Fruit fly (Drosophila melanogaster) whole organism, prepupa: Measurements from ENCODE around the gene CG7458.
A peak's percentile ranks its signal among the peaks of the same experiment; 100 is the strongest.

Experiments used
- Blimp-1 ChIP-seq: fragments of 200-800 bp; sonication (Bioruptor generic); optimal IDR thresholded peaks from 3 replicates; lab custom pipeline; 2017; ENCODE audit warnings: missing biosample characterization, missing genetic modification characterization, mild to moderate bottlenecking, moderate library complexity, missing genetic modification reagents
- CG10631 ChIP-seq: fragments of 200-800 bp; sonication (Bioruptor generic); optimal IDR thresholded peaks from 2 replicates; lab custom pipeline; 2016; ENCODE audit warnings: missing biosample characterization, missing genetic modification characterization
- CG10669 ChIP-seq: fragments of 200-800 bp; sonication (Bioruptor generic); optimal IDR thresholded peaks from 3 replicates; lab custom pipeline; 2018; ENCODE audit warnings: missing biosample characterization, mild to moderate bottlenecking, missing genetic modification characterization, moderate library complexity
- CG11762 ChIP-seq: fragments of 200-800 bp; sonication (Bioruptor generic); optimal IDR thresholded peaks from 3 replicates; lab custom pipeline; 2016; ENCODE audit warnings: missing biosample characterization, missing genetic modification characterization; ENCODE audit not compliant: insufficient read depth
- CG11902 ChIP-seq: fragments of 200-800 bp; sonication (Bioruptor generic); optimal IDR thresholded peaks from 3 replicates; lab custom pipeline; 2016; ENCODE audit warnings: missing biosample characterization, missing genetic modification characterization
- CG32006 ChIP-seq: fragments of 200-800 bp; sonication (Bioruptor generic); optimal IDR thresholded peaks from 3 replicates; lab custom pipeline; 2017; ENCODE audit warnings: missing biosample characterization, mild to moderate bottlenecking, missing genetic modification characterization
- CG34406 ChIP-seq: fragments of 200-800 bp; sonication (Bioruptor generic); optimal IDR thresholded peaks from 3 replicates; lab custom pipeline; 2016; ENCODE audit warnings: missing biosample characterization, missing genetic modification characterization
- CG3919 ChIP-seq: fragments of 200-800 bp; sonication (Bioruptor generic); optimal IDR thresholded peaks from 3 replicates; lab custom pipeline; 2016; ENCODE audit warnings: missing biosample characterization, missing genetic modification characterization
- CG4318 ChIP-seq: fragments of 200-800 bp; sonication (Bioruptor generic); optimal IDR thresholded peaks from 3 replicates; lab custom pipeline; 2017; ENCODE audit warnings: missing biosample characterization, mild to moderate bottlenecking, missing genetic modification characterization
- CG6163 ChIP-seq: fragments of 200-800 bp; sonication (Bioruptor generic); IDR thresholded peaks from 3 replicates; pipeline ENCODE4 v1.3.6; 2022; ENCODE audit warnings: missing biosample characterization, missing genetic modification characterization
- CG6276 ChIP-seq: fragments of 200-800 bp; sonication (Bioruptor generic); optimal IDR thresholded peaks from 2 replicates; lab custom pipeline; 2017; ENCODE audit warnings: missing biosample characterization, mild to moderate bottlenecking, missing genetic modification characterization
- CG6808 ChIP-seq: fragments of 200-800 bp; sonication (Bioruptor generic); optimal IDR thresholded peaks from 3 replicates; lab custom pipeline; 2017; ENCODE audit warnings: missing biosample characterization, missing genetic modification characterization, mild to moderate bottlenecking, moderate library complexity, missing genetic modification reagents
- CG8119 ChIP-seq: fragments of 200-800 bp; sonication (Bioruptor generic); IDR thresholded peaks from 3 replicates; pipeline ENCODE4 v1.3.6; 2022; ENCODE audit warnings: missing biosample characterization, missing genetic modification characterization
- CG8319 ChIP-seq: fragments of 200-800 bp; sonication (Bioruptor generic); optimal IDR thresholded peaks from 3 replicates; lab custom pipeline; 2016; ENCODE audit warnings: missing biosample characterization, missing genetic modification characterization
- Eip75B ChIP-seq: fragments of 200-800 bp; sonication (Bioruptor generic); optimal IDR thresholded peaks from 3 replicates; lab custom pipeline; 2016; ENCODE audit warnings: missing biosample characterization, missing genetic modification characterization
- Eip78C ChIP-seq: fragments of 200-800 bp; sonication (Bioruptor generic); peaks from one replicate; lab custom pipeline; 2016; ENCODE audit warnings: missing biosample characterization, missing genetic modification characterization
- Eip93F ChIP-seq: fragments of 200-800 bp; sonication (Bioruptor generic); optimal IDR thresholded peaks from 2 replicates; lab custom pipeline; 2016; ENCODE audit warnings: missing biosample characterization, mild to moderate bottlenecking, missing genetic modification characterization
- Ets21C ChIP-seq: fragments of 200-800 bp; sonication (Bioruptor generic); optimal IDR thresholded peaks from 3 replicates; lab custom pipeline; 2016; ENCODE audit warnings: missing biosample characterization, missing genetic modification characterization
- Gug ChIP-seq: fragments of 200-800 bp; sonication (Bioruptor generic); IDR thresholded peaks from 2 replicates; pipeline ENCODE4 v1.3.6; 2022; ENCODE audit warnings: missing biosample characterization, missing genetic modification characterization
- Hr38 ChIP-seq: sonication (Bioruptor generic); optimal IDR thresholded peaks from 2 replicates; lab custom pipeline; 2016; ENCODE audit warnings: missing biosample characterization, missing genetic modification characterization
- Hr39 ChIP-seq: fragments of 200-800 bp; sonication (Bioruptor generic); optimal IDR thresholded peaks from 2 replicates; lab custom pipeline; 2016; ENCODE audit warnings: missing biosample characterization, missing genetic modification characterization
- Hr4 ChIP-seq: fragments of 200-800 bp; sonication (Bioruptor generic); optimal IDR thresholded peaks from 3 replicates; lab custom pipeline; 2016; ENCODE audit warnings: missing biosample characterization, missing genetic modification characterization
- OdsH ChIP-seq: fragments of 200-800 bp; sonication (Bioruptor generic); optimal IDR thresholded peaks from 3 replicates; lab custom pipeline; 2016; ENCODE audit warnings: missing biosample characterization, missing genetic modification characterization
- Smox ChIP-seq: fragments of 200-800 bp; sonication (Bioruptor generic); optimal IDR thresholded peaks from 3 replicates; lab custom pipeline; 2016; ENCODE audit warnings: missing biosample characterization, missing genetic modification characterization
- Sox15 ChIP-seq: fragments of 200-800 bp; sonication (Bioruptor generic); optimal IDR thresholded peaks from 3 replicates; lab custom pipeline; 2016; ENCODE audit warnings: missing biosample characterization, missing genetic modification characterization
- achi ChIP-seq: fragments of 200-800 bp; sonication (Bioruptor generic); optimal IDR thresholded peaks from 3 replicates; lab custom pipeline; 2016; ENCODE audit warnings: missing biosample characterization, missing genetic modification characterization
- acj6 ChIP-seq: fragments of 200-800 bp; sonication (Bioruptor generic); optimal IDR thresholded peaks from 3 replicates; lab custom pipeline; 2016; ENCODE audit warnings: missing biosample characterization, missing genetic modification characterization
- cyc ChIP-seq: fragments of 200-800 bp; sonication (Bioruptor generic); optimal IDR thresholded peaks from 3 replicates; lab custom pipeline; 2016; ENCODE audit warnings: missing biosample characterization, missing genetic modification characterization
- dsx ChIP-seq: fragments of 200-800 bp; optimal IDR thresholded peaks from 3 replicates; lab custom pipeline; 2019; ENCODE audit warnings: missing biosample characterization, mild to moderate bottlenecking, missing genetic modification characterization, moderate library complexity; ENCODE audit not compliant: poor library complexity, severe bottlenecking
- eg ChIP-seq: fragments of 200-800 bp; sonication (Bioruptor generic); IDR thresholded peaks from 3 replicates; pipeline ENCODE4 v1.3.6; 2022; ENCODE audit warnings: missing biosample characterization, missing genetic modification characterization
- esn ChIP-seq: fragments of 200-800 bp; sonication (Bioruptor generic); optimal IDR thresholded peaks from 2 replicates; lab custom pipeline; 2016; ENCODE audit warnings: missing biosample characterization, mild to moderate bottlenecking, missing genetic modification characterization, moderate library complexity
- fd85E ChIP-seq: fragments of 200-800 bp; sonication (Bioruptor generic); optimal IDR thresholded peaks from 3 replicates; lab custom pipeline; 2016; ENCODE audit warnings: missing biosample characterization, missing genetic modification characterization
- fkh ChIP-seq: fragments of 200-800 bp; sonication (Bioruptor generic); optimal IDR thresholded peaks from 3 replicates; lab custom pipeline; 2017; ENCODE audit warnings: missing biosample characterization, mild to moderate bottlenecking, missing genetic modification characterization, moderate library complexity
- lz ChIP-seq: fragments of 200-800 bp; sonication (Bioruptor generic); optimal IDR thresholded peaks from 3 replicates; lab custom pipeline; 2016; ENCODE audit warnings: missing biosample characterization, missing genetic modification characterization
- net ChIP-seq: fragments of 200-800 bp; sonication (Bioruptor generic); optimal IDR thresholded peaks from 3 replicates; lab custom pipeline; 2016; ENCODE audit warnings: missing biosample characterization, missing genetic modification characterization
- pdm3 ChIP-seq: fragments of 200-800 bp; sonication (Bioruptor generic); optimal IDR thresholded peaks from 3 replicates; lab custom pipeline; 2016; ENCODE audit warnings: missing biosample characterization, missing genetic modification characterization
- salr ChIP-seq, 2 experiments: fragments of 200-800 bp; sonication (Bioruptor generic); optimal IDR thresholded peaks; 3 replicates each; lab custom pipeline; 2016 to 2018; ENCODE audit warnings: missing biosample characterization in 2 of 2, missing genetic modification characterization in 2 of 2, mild to moderate bottlenecking in 1 of 2
- spab ChIP-seq: fragments of 200-800 bp; sonication (Bioruptor generic); optimal IDR thresholded peaks from 2 replicates; lab custom pipeline; 2017; ENCODE audit warnings: missing biosample characterization, mild to moderate bottlenecking, missing genetic modification characterization, missing genetic modification reagents
- ss ChIP-seq, 2 experiments: fragments of 200-800 bp; sonication (Bioruptor generic); optimal IDR thresholded peaks; 2 replicates in 1 of 2; 3 replicates in 1 of 2; lab custom pipeline; 2017 to 2018; ENCODE audit warnings: mild to moderate bottlenecking in 2 of 2, missing biosample characterization in 2 of 2, missing genetic modification characterization in 2 of 2, moderate library complexity in 1 of 2
- svp ChIP-seq: fragments of 200-800 bp; sonication (Bioruptor generic); peaks from one replicate; lab custom pipeline; 2016; ENCODE audit warnings: missing biosample characterization, missing genetic modification characterization
- topi ChIP-seq: fragments of 200-800 bp; sonication (Bioruptor generic); optimal IDR thresholded peaks from 3 replicates; lab custom pipeline; 2016; ENCODE audit warnings: missing biosample characterization, missing genetic modification characterization
- vri ChIP-seq: fragments of 200-800 bp; sonication (Bioruptor generic); optimal IDR thresholded peaks from 3 replicates; lab custom pipeline; 2016; ENCODE audit warnings: missing biosample characterization, mild to moderate bottlenecking, missing genetic modification characterization

The CG7458 gene

dm6 chr3L:21954474-21955321 is at the start of gene CG7458:
CG7458 (plus strand) TSS chr3L:21955110.
- TF ChIP-seq vri (GFP tag; lab: Kevin White, UChicago): peak; percentile 83
- peak; percentile 9 for TF ChIP-seq achi (GFP tag; lab: Kevin White, UChicago)
- peak; percentile 88 for TF ChIP-seq Eip78C (GFP tag; lab: Kevin White, UChicago)
- TF ChIP-seq esn (GFP tag; lab: Kevin White, UChicago): peak; percentile 23
- peak; percentile 33 for TF ChIP-seq Eip75B (GFP tag; lab: Kevin White, UChicago)
- TF ChIP-seq Blimp-1 (GFP tag; lab: Kevin White, UChicago): no peak
- TF ChIP-seq topi (GFP tag; lab: Kevin White, UChicago): peak; percentile 3
- no peak for TF ChIP-seq Ets21C (GFP tag; lab: Kevin White, UChicago)
- peak; percentile 2 for TF ChIP-seq Smox (GFP tag; lab: Kevin White, UChicago)
- 0 out of 2 replicates have a peak, but pooled peaks have one; percentile 33 for TF ChIP-seq Gug (GFP tag; lab: Robert Waterston, UW)
- peak; percentile 20 for TF ChIP-seq net (GFP tag; lab: Kevin White, UChicago)
- no peak for TF ChIP-seq CG11762
- no peak for TF ChIP-seq CG6163 (GFP tag; lab: Robert Waterston, UW)
- no peak for TF ChIP-seq Hr38
- TF ChIP-seq fkh: no peak
- no peak for TF ChIP-seq lz (GFP tag; lab: Kevin White, UChicago)
- no peak for TF ChIP-seq CG34406
- peak; percentile 23 for TF ChIP-seq spab (GFP tag; lab: Kevin White, UChicago)
- TF ChIP-seq ss (GFP tag; optimal IDR thresholded peaks at IDR 0.05; lab: Kevin White, UChicago): no peak
- no peak for TF ChIP-seq CG11902 (GFP tag; lab: Kevin White, UChicago)
- TF ChIP-seq Eip93F (GFP tag; lab: Kevin White, UChicago): no peak
- TF ChIP-seq dsx (GFP tag; lab: Kevin White, UChicago): no peak
- no peak for TF ChIP-seq salr (GFP tag; optimal IDR thresholded peaks at IDR 0.05; lab: Kevin White, UChicago)
- peak; percentile 8 for TF ChIP-seq CG10631 (GFP tag; lab: Kevin White, UChicago)
- peak; percentile 50 for TF ChIP-seq OdsH
- no peak for TF ChIP-seq fd85E (GFP tag; lab: Kevin White, UChicago)
- TF ChIP-seq svp (GFP tag; lab: Kevin White, UChicago): peak; percentile 29
- peak; percentile 21 for TF ChIP-seq CG4318 (GFP tag; lab: Kevin White, UChicago)
- TF ChIP-seq CG3919 (GFP tag; lab: Kevin White, UChicago): no peak
- TF ChIP-seq Sox15: peak; percentile 2
- peak; percentile 53 for TF ChIP-seq CG6276 (GFP tag; lab: Kevin White, UChicago)
- peak; percentile 56 for TF ChIP-seq Hr4 (GFP tag; lab: Kevin White, UChicago)
- peak; percentile 66 for TF ChIP-seq CG32006 (GFP tag; lab: Kevin White, UChicago)
- TF ChIP-seq acj6 (GFP tag; lab: Kevin White, UChicago): peak; percentile 9
- TF ChIP-seq eg (GFP tag; lab: Robert Waterston, UW): peak; percentile 53; the same call in 1 of the 3 replicates
- peak; percentile 38 for TF ChIP-seq CG6808
- 0 out of 3 replicates have a peak, but pooled peaks have one; percentile 31 for TF ChIP-seq CG8119 (GFP tag; lab: Robert Waterston, UW)
- peak; percentile 21 for TF ChIP-seq Hr39
- peak; percentile 12 for TF ChIP-seq cyc (GFP tag; lab: Kevin White, UChicago)
- peak; percentile 45 for TF ChIP-seq pdm3 (GFP tag; lab: Kevin White, UChicago)

DNA sequence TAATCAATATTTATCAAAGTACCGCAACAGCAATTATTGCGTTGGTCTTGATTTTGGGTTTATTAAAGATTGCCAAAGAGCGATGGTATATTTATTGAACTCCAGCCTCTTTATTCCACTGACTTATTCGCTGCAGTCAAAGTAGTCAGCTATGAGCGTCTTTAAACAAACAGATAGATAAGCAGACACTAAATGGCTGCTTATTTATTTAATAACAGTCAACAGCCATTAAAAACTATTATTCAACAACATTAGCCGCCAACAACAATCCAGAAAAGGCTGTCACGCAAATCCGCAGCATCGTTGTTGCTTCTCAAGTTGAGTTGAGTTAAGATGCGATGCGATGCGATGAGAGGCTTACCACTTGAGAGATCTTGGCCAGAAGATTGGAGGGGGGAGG is 46.0 kb upstream of the CG7458 start:
- TF ChIP-seq svp (GFP tag; lab: Kevin White, UChicago) (peak; percentile 19), CG8319 (GFP tag; lab: Kevin White, UChicago) (no peak), CG32006 (GFP tag; lab: Kevin White, UChicago) (no peak), Eip78C (GFP tag; lab: Kevin White, UChicago) (peak; percentile 16), CG10669 (GFP tag; lab: Kevin White, UChicago) (no peak)
